Fruit fly (Drosophila melanogaster): ENCODE results near the gene CG12679.

The CG12679 gene

dm6 chrX:20394066-20394913 is 18.0 kb upstream of the CG12679 start, which contains the start of gene HERC2 (continued):
- TF ChIP-seq CG33213 (GFP tag; optimal IDR thresholded peaks at IDR 0.05) = no peak
- no peak for TF ChIP-seq Lim3 (GFP tag; IDR thresholded peaks at IDR 0.05)
- peak; percentile 29 for TF ChIP-seq CG8388 (GFP tag; optimal IDR thresholded peaks at IDR 0.05)
- no peak for TF ChIP-seq Usf (GFP tag; optimal IDR thresholded peaks at IDR 0.05)
- no peak for TF ChIP-seq CG6254 (GFP tag; optimal IDR thresholded peaks at IDR 0.05)
- no peak for TF ChIP-seq ac (GFP tag; optimal IDR thresholded peaks at IDR 0.05)
- TF ChIP-seq Hand (GFP tag; optimal IDR thresholded peaks at IDR 0.05) = no peak
- TF ChIP-seq Nf-YA (GFP tag; IDR thresholded peaks at IDR 0.05) = no peak
- TF ChIP-seq sqz (GFP tag; optimal IDR thresholded peaks at IDR 0.05) = no peak
- TF ChIP-seq salm (tag; optimal IDR thresholded peaks at IDR 0.05) = no peak
- peak; percentile 25 for TF ChIP-seq Max (GFP tag; optimal IDR thresholded peaks at IDR 0.05)
- TF ChIP-seq aop (GFP tag; IDR thresholded peaks at IDR 0.05) = no peak
- no peak for TF ChIP-seq Sox100B (GFP tag; optimal IDR thresholded peaks at IDR 0.05)
- peak; percentile 56 for TF ChIP-seq zfh2 (GFP tag; optimal IDR thresholded peaks at IDR 0.05)
- TF ChIP-seq slbo (GFP tag; IDR thresholded peaks at IDR 0.05) = peak; percentile 82
- no peak for TF ChIP-seq croc (GFP tag; conservative IDR thresholded peaks at IDR 0.05)
- TF ChIP-seq CG12104 (GFP tag; optimal IDR thresholded peaks at IDR 0.05) = no peak
- no peak for TF ChIP-seq Bteb2 (GFP tag; optimal IDR thresholded peaks at IDR 0.05)
- no peak for TF ChIP-seq scrt (GFP tag; optimal IDR thresholded peaks at IDR 0.05)
- no peak for TF ChIP-seq CG9797 (GFP tag; optimal IDR thresholded peaks at IDR 0.05)
- no peak for TF ChIP-seq danr (GFP tag; IDR thresholded peaks at IDR 0.05)
- TF ChIP-seq CG1647 (GFP tag; optimal IDR thresholded peaks at IDR 0.05) = no peak
- no peak for TF ChIP-seq Gsc (GFP tag; IDR thresholded peaks at IDR 0.05)
- TF ChIP-seq GATAe (GFP tag; conservative IDR thresholded peaks at IDR 0.05) = no peak
- TF ChIP-seq lov (optimal IDR thresholded peaks at IDR 0.05) = no peak
- no peak for TF ChIP-seq lov (GFP tag; IDR thresholded peaks at IDR 0.05)
- TF ChIP-seq Pdp1 (GFP tag; optimal IDR thresholded peaks at IDR 0.05) = peak; percentile 57 to 62
- peak; percentile 91 for TF ChIP-seq Med (GFP tag)
- TF ChIP-seq CG13296 (GFP tag; optimal IDR thresholded peaks at IDR 0.05) = no peak
- TF ChIP-seq H15 (GFP tag; IDR thresholded peaks at IDR 0.05) = peak; percentile 51; the same call in 1 of the 3 replicates
- TF ChIP-seq Mrtf (GFP tag; IDR thresholded peaks at IDR 0.05) = no peak
- TF ChIP-seq ash1 (GFP tag; optimal IDR thresholded peaks at IDR 0.05) = no peak
- peak; percentile 78 for TF ChIP-seq Doc3 (GFP tag; IDR thresholded peaks at IDR 0.05; ENCODE audit: partially characterized antibody)
- TF ChIP-seq bsh (GFP tag; optimal IDR thresholded peaks at IDR 0.05) = peak in 1 of 2 experiments; percentile 40
- no peak for TF ChIP-seq lab (GFP tag; optimal IDR thresholded peaks at IDR 0.05)
- TF ChIP-seq CG42726 (GFP tag; IDR thresholded peaks at IDR 0.05; ENCODE audit: partially characterized antibody) = peak; percentile 87
- no peak for TF ChIP-seq Hr39 (optimal IDR thresholded peaks at IDR 0.05)
- peak; percentile 32 for TF ChIP-seq her (GFP tag; optimal IDR thresholded peaks at IDR 0.05)
- peak; percentile 57 for TF ChIP-seq Atf-2 (GFP tag; optimal IDR thresholded peaks at IDR 0.05)
- TF ChIP-seq cas (GFP tag; IDR thresholded peaks at IDR 0.05) = peak; percentile 39; the same call in 1 of the 2 replicates
- TF ChIP-seq Hmx (GFP tag; optimal IDR thresholded peaks at IDR 0.05) = no peak
- peak; percentile 67; the same call in 1 of the 2 replicates for TF ChIP-seq CG7372 (GFP tag; IDR thresholded peaks at IDR 0.05)
- TF ChIP-seq CG31224 (GFP tag; IDR thresholded peaks at IDR 0.05) = no peak
- peak; percentile 55 for TF ChIP-seq Dbx (GFP tag; IDR thresholded peaks at IDR 0.05)
- peak; percentile 4 for TF ChIP-seq tin (GFP tag; optimal IDR thresholded peaks at IDR 0.05)
- peak; percentile 45; the same call in 1 of the 2 replicates for TF ChIP-seq ttk (GFP tag; IDR thresholded peaks at IDR 0.05)
- TF ChIP-seq kay (GFP tag; optimal IDR thresholded peaks at IDR 0.05) = no peak
- TF ChIP-seq CG14667 (GFP tag; IDR thresholded peaks at IDR 0.05) = peak; percentile 34; the same call in 1 of the 2 replicates
- no peak; the same call in 1 of the 2 replicates for TF ChIP-seq ara (GFP tag; IDR thresholded peaks at IDR 0.05)
- TF ChIP-seq row (GFP tag; IDR thresholded peaks at IDR 0.05) = peak; percentile 72
